Fruit fly (Drosophila melanogaster): ENCODE data around the gene CTCF.
A peak's percentile ranks its signal among the peaks of the same experiment; 100 is the strongest.

The CTCF gene

dm6 chr3L:7376151-7376550 lies 19.6 kb upstream of the CTCF start:
- TF ChIP-seq br (GFP tag; optimal IDR thresholded peaks at IDR 0.05) (peak; percentile 18), brk (GFP tag; optimal IDR thresholded peaks at IDR 0.05) (peak; percentile 21), Jra (GFP tag; optimal IDR thresholded peaks at IDR 0.05) (no peak)

dm6 chr3L:7371290-7371689 lies 14.8 kb upstream of the CTCF start:
- peak; percentile 54 for TF ChIP-seq Myc (optimal IDR thresholded peaks at IDR 0.05)
- TF ChIP-seq N (GFP tag; optimal IDR thresholded peaks at IDR 0.05), result no peak
- no peak for TF ChIP-seq tai (GFP tag; optimal IDR thresholded peaks at IDR 0.05)
- peak; percentile 49 for TF ChIP-seq woc (GFP tag; optimal IDR thresholded peaks at IDR 0.05)
- no peak for TF ChIP-seq usp (GFP tag; optimal IDR thresholded peaks at IDR 0.05)

dm6 chr3L:7370231-7370882 lies 13.8 kb upstream of the CTCF start:
- TF ChIP-seq h (GFP tag; optimal IDR thresholded peaks at IDR 0.05), result peak; percentile 41
- no peak for TF ChIP-seq Jra (GFP tag; optimal IDR thresholded peaks at IDR 0.05)
- no peak for TF ChIP-seq Dif (GFP tag; optimal IDR thresholded peaks at IDR 0.05; ENCODE audit: partially characterized antibody)
- TF ChIP-seq pan (optimal IDR thresholded peaks at IDR 0.05), result no peak
- peak; percentile 1 for TF ChIP-seq Hr83 (GFP tag; optimal IDR thresholded peaks at IDR 0.05; ENCODE audit: poor library complexity, severe bottlenecking)
- no peak for TF ChIP-seq Hnf4 (GFP tag; optimal IDR thresholded peaks at IDR 0.05)
- TF ChIP-seq N (GFP tag; optimal IDR thresholded peaks at IDR 0.05), result peak; percentile 79
- TF ChIP-seq OdsH (GFP tag; optimal IDR thresholded peaks at IDR 0.05), result no peak
- no peak for TF ChIP-seq rgr (GFP tag; optimal IDR thresholded peaks at IDR 0.05)
- no peak for TF ChIP-seq dmrt93B (GFP tag; optimal IDR thresholded peaks at IDR 0.05)
- TF ChIP-seq jim (GFP tag; optimal IDR thresholded peaks at IDR 0.05), result no peak
- peak; percentile 81 for TF ChIP-seq psq (GFP tag; optimal IDR thresholded peaks at IDR 0.05)
- no peak for TF ChIP-seq foxo (GFP tag; optimal IDR thresholded peaks at IDR 0.05)
- TF ChIP-seq Hr78 (GFP tag; optimal IDR thresholded peaks at IDR 0.05), result peak; percentile 7
- no peak for TF ChIP-seq sv (GFP tag; optimal IDR thresholded peaks at IDR 0.05)
- no peak for TF ChIP-seq Rel (GFP tag; optimal IDR thresholded peaks at IDR 0.05)
- peak; percentile 39 for TF ChIP-seq Rel (tag; optimal IDR thresholded peaks at IDR 0.05)
- no peak for TF ChIP-seq sage (GFP tag; optimal IDR thresholded peaks at IDR 0.05)

dm6 chr3L:7369543-7369942 lies 13.0 kb upstream of the CTCF start, which contains the start of gene akirin:
TSS of gene akirin (plus strand) at chr3L:7369843.
- TF ChIP-seq Myc (optimal IDR thresholded peaks at IDR 0.05) (peak; percentile 4), woc (GFP tag; optimal IDR thresholded peaks at IDR 0.05) (no peak), ey (GFP tag; optimal IDR thresholded peaks at IDR 0.05) (no peak)

dm6 chr3L:7368934-7369333 lies 12.4 kb upstream of the CTCF start, which contains the start of gene Sh3beta:
TSS of gene Sh3beta (minus strand) at chr3L:7369260.
- TF ChIP-seq HLH106 (tag; optimal IDR thresholded peaks at IDR 0.05), result no peak
- peak; percentile 20 for TF ChIP-seq sage (GFP tag; optimal IDR thresholded peaks at IDR 0.05)

dm6 chr3L:7367798-7368678 lies 11.5 kb upstream of the CTCF start:
- TF ChIP-seq br (GFP tag; optimal IDR thresholded peaks at IDR 0.05) (no peak), Rel (GFP tag; optimal IDR thresholded peaks at IDR 0.05) (no peak), Rel (tag; optimal IDR thresholded peaks at IDR 0.05) (peak; percentile 81), sage (GFP tag; optimal IDR thresholded peaks at IDR 0.05) (peak; percentile 12), OdsH (GFP tag; optimal IDR thresholded peaks at IDR 0.05) (no peak), foxo (GFP tag; optimal IDR thresholded peaks at IDR 0.05) (peak in 1 of 2 experiments; percentile 2), Hnf4 (GFP tag; optimal IDR thresholded peaks at IDR 0.05) (peak; percentile 41), HLH106 (tag; optimal IDR thresholded peaks at IDR 0.05) (peak; percentile 33), dl (GFP tag; optimal IDR thresholded peaks at IDR 0.05; ENCODE audit: insufficient read depth in 1 of 2, partially characterized antibody in 2 of 2) (no peak), GATAd (GFP tag; optimal IDR thresholded peaks at IDR 0.05) (no peak), h (GFP tag; optimal IDR thresholded peaks at IDR 0.05) (peak; percentile 16), woc (GFP tag; optimal IDR thresholded peaks at IDR 0.05) (peak; percentile 30), lola (GFP tag; optimal IDR thresholded peaks at IDR 0.05) (no peak), Myc (optimal IDR thresholded peaks at IDR 0.05) (no peak), Vsx2 (GFP tag; optimal IDR thresholded peaks at IDR 0.05; ENCODE audit: partially characterized antibody) (peak; percentile 97), rgr (GFP tag; optimal IDR thresholded peaks at IDR 0.05) (peak; percentile 10), Sp1 (GFP tag; optimal IDR thresholded peaks at IDR 0.05) (peak; percentile 7), Jra (GFP tag; optimal IDR thresholded peaks at IDR 0.05) (peak; percentile 65), fru (GFP tag; optimal IDR thresholded peaks at IDR 0.05) (peak; percentile 34), sv (GFP tag; optimal IDR thresholded peaks at IDR 0.05) (no peak)
